Fruit fly (Drosophila melanogaster): Measurements from ENCODE around the gene CG10472.
A peak's percentile ranks its signal among the peaks of the same experiment; 100 is the strongest.

The CG10472 gene

dm6 chr3L:6106717-6107116 is 44.0 kb upstream of the CG10472 start:
- no peak for TF ChIP-seq Eip93F (GFP tag; optimal IDR thresholded peaks at IDR 0.05)
- TF ChIP-seq dsx (GFP tag; optimal IDR thresholded peaks at IDR 0.05; ENCODE audit: poor library complexity, severe bottlenecking) = no peak
- peak; percentile 49 for TF ChIP-seq fkh (GFP tag; optimal IDR thresholded peaks at IDR 0.05)
- TF ChIP-seq CG11902 (GFP tag; optimal IDR thresholded peaks at IDR 0.05) = no peak
- no peak for TF ChIP-seq Blimp-1 (GFP tag; optimal IDR thresholded peaks at IDR 0.05)

- TF ChIP-seq CG6808 (GFP tag; optimal IDR thresholded peaks at IDR 0.05) (no peak), OdsH (GFP tag; optimal IDR thresholded peaks at IDR 0.05) (no peak), CG6276 (GFP tag; optimal IDR thresholded peaks at IDR 0.05) (no peak), Eip78C (GFP tag) (no peak), fkh (GFP tag; optimal IDR thresholded peaks at IDR 0.05) (no peak), topi (GFP tag; optimal IDR thresholded peaks at IDR 0.05) (no peak), CG7368 (GFP tag; optimal IDR thresholded peaks at IDR 0.05) (no peak), Eip93F (GFP tag; optimal IDR thresholded peaks at IDR 0.05) (no peak), CG8632 (GFP tag; optimal IDR thresholded peaks at IDR 0.05) (no peak), pdm3 (GFP tag; optimal IDR thresholded peaks at IDR 0.05) (no peak), Eip75B (GFP tag; optimal IDR thresholded peaks at IDR 0.05) (no peak), CG15336 (GFP tag; IDR thresholded peaks at IDR 0.05) (no peak), net (GFP tag; optimal IDR thresholded peaks at IDR 0.05) (no peak), spab (GFP tag; optimal IDR thresholded peaks at IDR 0.05) (no peak), CG1621 (tag; optimal IDR thresholded peaks at IDR 0.05) (no peak), CG6854 (GFP tag; optimal IDR thresholded peaks at IDR 0.05) (no peak)
These were observed 42.7 kb upstream of the CG10472 start for dm6 chr3L:6105435-6105834.

dm6 chr3L:6104551-6104950 is 41.8 kb upstream of the CG10472 start:
- no peak for TF ChIP-seq Sox14 (GFP tag; optimal IDR thresholded peaks at IDR 0.05)
- TF ChIP-seq CG3032 (tag; optimal IDR thresholded peaks at IDR 0.05) = no peak
- no peak for TF ChIP-seq Smox (GFP tag; optimal IDR thresholded peaks at IDR 0.05)
- no peak for TF ChIP-seq topi (GFP tag; optimal IDR thresholded peaks at IDR 0.05)
- no peak for TF ChIP-seq CG8632 (GFP tag; optimal IDR thresholded peaks at IDR 0.05)
- TF ChIP-seq Eip93F (GFP tag; optimal IDR thresholded peaks at IDR 0.05) = no peak
- TF ChIP-seq CG7368 (GFP tag; optimal IDR thresholded peaks at IDR 0.05) = no peak
- no peak for TF ChIP-seq esn (GFP tag; optimal IDR thresholded peaks at IDR 0.05)

- TF ChIP-seq CG7368 (GFP tag; optimal IDR thresholded peaks at IDR 0.05) = no peak
These were observed 40.9 kb upstream of the CG10472 start for dm6 chr3L:6103658-6104057.

- TF ChIP-seq CG7368 (GFP tag; optimal IDR thresholded peaks at IDR 0.05) (peak; percentile 53), ss (GFP tag; optimal IDR thresholded peaks at IDR 0.05) (no peak)
These were observed 34.6 kb upstream of the CG10472 start, which contains the start of gene Ets65A for dm6 chr3L:6097270-6097669. Gene Ets65A (plus strand): TSS chr3L:6097617.

dm6 chr3L:6094697-6095096 is 32.0 kb upstream of the CG10472 start, which contains the start of the genes CG10467 and loj:
Gene CG10467 (minus strand): TSS chr3L:6094747.
Gene loj (plus strand): TSS chr3L:6094987.
- TF ChIP-seq Blimp-1 (GFP tag; optimal IDR thresholded peaks at IDR 0.05) (peak; percentile 65), CG34406 (GFP tag; optimal IDR thresholded peaks at IDR 0.05) (peak; percentile 90), Gug (GFP tag; IDR thresholded peaks at IDR 0.05) (peak; percentile 91), Eip93F (GFP tag; optimal IDR thresholded peaks at IDR 0.05) (peak; percentile 22), net (GFP tag; optimal IDR thresholded peaks at IDR 0.05) (peak; percentile 87), CG32006 (GFP tag; optimal IDR thresholded peaks at IDR 0.05) (peak; percentile 92), CG8119 (GFP tag; IDR thresholded peaks at IDR 0.05) (no peak; the same call in 1 of the 3 replicates), svp (GFP tag) (peak; percentile 88), cyc (GFP tag; optimal IDR thresholded peaks at IDR 0.05) (peak; percentile 93), CG6792 (GFP tag; optimal IDR thresholded peaks at IDR 0.05) (peak; percentile 83), fd59A (GFP tag; optimal IDR thresholded peaks at IDR 0.05) (peak; percentile 80), Lpt (GFP tag; optimal IDR thresholded peaks at IDR 0.05) (peak; percentile 82), CG11294 (GFP tag; IDR thresholded peaks at IDR 0.05) (peak; percentile 94), ss (GFP tag; optimal IDR thresholded peaks at IDR 0.05) (peak in 1 of 2 experiments; percentile 53), CG31627 (GFP tag; optimal IDR thresholded peaks at IDR 0.05) (peak; percentile 92), CG11762 (GFP tag; optimal IDR thresholded peaks at IDR 0.05; ENCODE audit: insufficient read depth) (peak; percentile 80), CG1621 (tag; optimal IDR thresholded peaks at IDR 0.05) (peak; percentile 76), CG10631 (GFP tag; optimal IDR thresholded peaks at IDR 0.05) (peak; percentile 96), Eip78C (GFP tag) (peak; percentile 94), CG4318 (GFP tag; optimal IDR thresholded peaks at IDR 0.05) (peak; percentile 92), OdsH (GFP tag; optimal IDR thresholded peaks at IDR 0.05) (peak; percentile 96), pdm3 (GFP tag; optimal IDR thresholded peaks at IDR 0.05) (peak; percentile 92), lz (GFP tag; optimal IDR thresholded peaks at IDR 0.05) (peak; percentile 82), Ets21C (GFP tag; optimal IDR thresholded peaks at IDR 0.05) (peak; percentile 85), Eip75B (GFP tag; optimal IDR thresholded peaks at IDR 0.05) (peak; percentile 65), CG6276 (GFP tag; optimal IDR thresholded peaks at IDR 0.05) (peak; percentile 52), CG11902 (GFP tag; optimal IDR thresholded peaks at IDR 0.05) (peak; percentile 95)
